Worm (Caenorhabditis elegans) whole organism, L4 larva: ENCODE data around the gene F16G10.5.

Experiments used
- F37D6.2 ChIP-seq: sonication (generic microtip); optimal IDR thresholded peaks from 2 replicates; lab custom pipeline; 2016; ENCODE audit warnings: mild to moderate bottlenecking, missing genetic modification characterization, missing compliant biosample characterization
- F44E2.7 ChIP-seq: fragments of 200-800 bp; sonication (Bioruptor generic); IDR thresholded peaks from 2 replicates; pipeline ENCODE4 v2.1.2; 2022; ENCODE audit warnings: missing genetic modification characterization, missing compliant biosample characterization
- R02D3.7 ChIP-seq: fragments of 150-350 bp; sonication (generic microtip); optimal IDR thresholded peaks from 3 replicates; lab custom pipeline; 2014; ENCODE audit warnings: missing biosample characterization, missing genetic modification characterization
- T20F7.1 ChIP-seq: fragments of 200-800 bp; sonication (Bioruptor generic); optimal IDR thresholded peaks from 2 replicates; lab custom pipeline; 2018; ENCODE audit warnings: mild to moderate bottlenecking, missing genetic modification characterization, missing compliant biosample characterization
- Y105C5A.15 ChIP-seq: fragments of 200-800 bp; sonication (Bioruptor generic); IDR thresholded peaks from 2 replicates; pipeline ENCODE4 v1.3.6; 2022; ENCODE audit warnings: missing genetic modification characterization, missing compliant biosample characterization
- aha-1 ChIP-seq: fragments of 150-350 bp; peaks from one replicate; lab custom pipeline; 2014; ENCODE audit warnings: missing biosample characterization, missing genetic modification characterization
- aly-2 ChIP-seq: sonication (generic microtip); optimal IDR thresholded peaks from 2 replicates; lab custom pipeline; 2018; ENCODE audit warnings: missing biosample characterization, missing genetic modification characterization
- ama-1 ChIP-seq: fragments of 150-350 bp; optimal IDR thresholded peaks from 2 replicates; lab custom pipeline; 2014; ENCODE audit warnings: inconsistent platforms, mixed read lengths
- ceh-28 ChIP-seq: fragments of 150-350 bp; optimal IDR thresholded peaks from 2 replicates; lab custom pipeline; 2014; ENCODE audit warnings: missing biosample characterization, missing genetic modification reagents, missing genetic modification characterization
- daf-16 ChIP-seq, 3 experiments: sonication (generic microtip); optimal IDR thresholded peaks; 2 replicates each; lab custom pipeline; 2016 to 2017; ENCODE audit warnings: missing genetic modification characterization in 3 of 3, missing genetic modification reagents in 3 of 3, mild to moderate bottlenecking in 2 of 3, missing compliant biosample characterization in 2 of 3, missing biosample characterization in 1 of 3, moderate library complexity in 1 of 3
- dmd-6 ChIP-seq: fragments of 200-800 bp; sonication (Bioruptor generic); IDR thresholded peaks from 2 replicates; pipeline ENCODE4 v1.3.6; 2022; ENCODE audit warnings: missing genetic modification reagents, missing genetic modification characterization, missing compliant biosample characterization
- dve-1 ChIP-seq: sonication (generic microtip); optimal IDR thresholded peaks from 2 replicates; lab custom pipeline; 2017; ENCODE audit warnings: antibody characterized with exemption, mild to moderate bottlenecking, missing genetic modification characterization, missing compliant biosample characterization; ENCODE audit not compliant: insufficient read depth
- gei-8 ChIP-seq: fragments of 200-800 bp; sonication (Bioruptor generic); optimal IDR thresholded peaks from 2 replicates; lab custom pipeline; 2018; ENCODE audit warnings: mild to moderate bottlenecking, missing genetic modification characterization, missing compliant biosample characterization
- hlh-11 ChIP-seq: fragments of 200-800 bp; sonication (Bioruptor generic); optimal IDR thresholded peaks from 2 replicates; lab custom pipeline; 2018; ENCODE audit warnings: mild to moderate bottlenecking, missing genetic modification characterization, missing compliant biosample characterization
- lin-38 ChIP-seq: fragments of 200-800 bp; sonication (Bioruptor generic); IDR thresholded peaks from 2 replicates; pipeline ENCODE4 v1.3.6; 2022; ENCODE audit warnings: missing genetic modification reagents, missing genetic modification characterization, missing compliant biosample characterization
- madf-5 ChIP-seq, 2 experiments: fragments of 200-800 bp; sonication (Bioruptor generic); IDR thresholded peaks; 2 replicates each; pipeline ENCODE4 v1.3.6; 2022; ENCODE audit warnings: missing compliant biosample characterization in 2 of 2, missing genetic modification characterization in 2 of 2
- madf-9 ChIP-seq: fragments of 200-800 bp; sonication (Bioruptor generic); conservative IDR thresholded peaks from 2 replicates; pipeline ENCODE4 v1.3.6; 2022; ENCODE audit warnings: missing genetic modification reagents, missing genetic modification characterization, missing compliant biosample characterization
- mdl-1 ChIP-seq, 2 experiments: fragments of 150-350 bp in 1 of 2; sonication (generic microtip) in 1 of 2; optimal IDR thresholded peaks; 2 replicates each; lab custom pipeline; 2014 to 2017; ENCODE audit warnings: missing biosample characterization in 2 of 2, missing genetic modification characterization in 2 of 2
- mdt-29 ChIP-seq: fragments of 200-800 bp; sonication (Bioruptor generic); IDR thresholded peaks from 2 replicates; pipeline ENCODE4 v1.3.6; 2022; ENCODE audit warnings: missing genetic modification reagents, missing genetic modification characterization, missing compliant biosample characterization
- mep-1 ChIP-seq: fragments of 150-350 bp; sonication (generic microtip); optimal IDR thresholded peaks from 3 replicates; lab custom pipeline; 2014; ENCODE audit warnings: missing biosample characterization, missing genetic modification characterization
- nhr-10 ChIP-seq: fragments of 150-350 bp; optimal IDR thresholded peaks from 2 replicates; lab custom pipeline; 2014; ENCODE audit warnings: missing biosample characterization, missing genetic modification characterization
- nhr-237 ChIP-seq: sonication (generic microtip); optimal IDR thresholded peaks from 2 replicates; lab custom pipeline; 2017; ENCODE audit warnings: missing biosample characterization, missing genetic modification characterization
- nhr-28 ChIP-seq: fragments of 150-350 bp; optimal IDR thresholded peaks from 2 replicates; lab custom pipeline; 2014; ENCODE audit warnings: missing biosample characterization, missing genetic modification characterization
- nhr-41 ChIP-seq: fragments of 200-800 bp; sonication (Bioruptor generic); IDR thresholded peaks from 2 replicates; pipeline ENCODE4 v1.3.6; 2022; ENCODE audit warnings: missing genetic modification reagents, missing genetic modification characterization, missing compliant biosample characterization
- nhr-77 ChIP-seq: fragments of 150-350 bp; optimal IDR thresholded peaks from 2 replicates; lab custom pipeline; 2014; ENCODE audit warnings: missing biosample characterization, missing genetic modification characterization
- php-3 ChIP-seq: fragments of 200-800 bp; sonication (Bioruptor generic); IDR thresholded peaks from 2 replicates; pipeline ENCODE4 v1.3.6; 2022; ENCODE audit warnings: missing genetic modification reagents, missing genetic modification characterization, missing compliant biosample characterization
- pqm-1 ChIP-seq: sonication (generic microtip); optimal IDR thresholded peaks from 2 replicates; lab custom pipeline; 2017; ENCODE audit warnings: missing biosample characterization, missing genetic modification characterization
- sdz-12 ChIP-seq: fragments of 200-800 bp; sonication (Bioruptor generic); optimal IDR thresholded peaks from 2 replicates; lab custom pipeline; 2018; ENCODE audit warnings: mild to moderate bottlenecking, missing genetic modification characterization, missing compliant biosample characterization
- tag-97 ChIP-seq: fragments of 200-800 bp; sonication (Bioruptor generic); IDR thresholded peaks from 2 replicates; pipeline ENCODE4 v1.3.6; 2022; ENCODE audit warnings: missing genetic modification characterization, missing compliant biosample characterization
- unc-39 ChIP-seq: sonication (generic microtip); optimal IDR thresholded peaks from 2 replicates; lab custom pipeline; 2017; ENCODE audit warnings: missing biosample characterization, missing genetic modification characterization
- unc-62 ChIP-seq, 3 experiments: fragments of 150-350 bp in 1 of 3; sonication (generic microtip); optimal IDR thresholded peaks in 2 of 3; peaks in 1 of 3; 1 replicate in 1 of 3; 2 replicates in 2 of 3; lab custom pipeline; 2014 to 2017; ENCODE audit warnings: missing biosample characterization in 3 of 3, missing genetic modification characterization in 3 of 3, missing genetic modification reagents in 3 of 3, missing genotype in 1 of 3
- zip-11 ChIP-seq: fragments of 200-800 bp; sonication (Bioruptor generic); IDR thresholded peaks from 2 replicates; pipeline ENCODE4 v1.3.6; 2022; ENCODE audit warnings: missing genetic modification characterization, missing compliant biosample characterization

F16G10.5 gene

ce11 chrII:2366623-2367365, at the start of gene F16G10.5, which contains the start of gene F43C11.12:
Gene F16G10.5, plus strand, starts transcription at chrII:2367315.
Gene F43C11.12, minus strand, starts transcription at chrII:2366723.
- TF ChIP-seq Y105C5A.15, result no peak
- peak in 1 of 2 experiments; percentile 32 for TF ChIP-seq unc-62 (GFP tag; optimal IDR thresholded peaks at IDR 0.05 in 1 of 2; lab: Kevin White, UChicago)
- no peak for TF ChIP-seq unc-62 (tag; optimal IDR thresholded peaks at IDR 0.05; lab: Kevin White, UChicago)

ce11 chrII:2317883-2318357, 49.2 kb upstream of the F16G10.5 start, which contains the start of the genes ZK1240.5 and ZK1240.9:
Gene ZK1240.5, minus strand, starts transcription at chrII:2317933.
Gene ZK1240.9, plus strand, starts transcription at chrII:2318189.
- TF ChIP-seq nhr-28 (tag; lab: Kevin White, UChicago), result peak; percentile 26
- TF ChIP-seq dmd-6, result 0 out of 2 replicates have a peak, but pooled peaks have one; percentile 14
- TF ChIP-seq ceh-28, result no peak
- no peak for TF ChIP-seq sdz-12 (GFP tag; lab: Kevin White, UChicago)
- TF ChIP-seq unc-62 (GFP tag; optimal IDR thresholded peaks at IDR 0.05 in 1 of 2; lab: Kevin White, UChicago), result peak in 1 of 2 experiments; percentile 72
- TF ChIP-seq unc-62 (tag; optimal IDR thresholded peaks at IDR 0.05; lab: Kevin White, UChicago), result no peak
- peak; percentile 76 for TF ChIP-seq pqm-1 (tag; lab: Kevin White, UChicago)
- peak; percentile 22 for TF ChIP-seq aha-1 (tag; lab: Kevin White, UChicago)
- no peak for TF ChIP-seq mdt-29
- peak; percentile 9; the same call in 1 of the 2 replicates for TF ChIP-seq php-3

DNA sequence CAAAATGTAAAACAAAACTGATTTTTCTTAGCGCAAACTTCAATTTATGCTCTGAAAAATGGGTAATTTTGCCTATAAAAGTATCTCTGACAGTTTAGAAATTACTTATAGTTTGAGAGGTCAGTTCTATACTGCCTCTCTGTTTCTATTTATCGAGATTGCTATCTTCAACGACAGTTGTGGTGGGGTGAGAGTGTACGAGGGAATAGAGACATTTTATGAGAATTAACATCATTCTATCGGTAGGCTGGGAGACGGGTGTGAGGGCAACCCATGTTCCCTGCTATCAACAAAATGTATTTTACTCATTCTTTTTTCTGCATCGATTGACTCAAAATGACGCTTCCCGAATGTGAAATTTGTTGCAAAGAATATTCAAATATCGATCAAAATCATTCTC, 47.0 kb upstream of the F16G10.5 start, which contains the start of gene ZK1240.3:
TSS of gene ZK1240.3 (plus strand) at position 238 of the 400 bp plus-strand sequence.
- TF ChIP-seq lin-38 (no peak), zip-11 (GFP tag; lab: Robert Waterston, UW) (no peak), aha-1 (tag; lab: Kevin White, UChicago) (peak; percentile 80), tag-97 (GFP tag; lab: Robert Waterston, UW) (no peak), F37D6.2 (tag; lab: Kevin White, UChicago) (no peak), hlh-11 (peak; percentile 58), F44E2.7 (no peak), pqm-1 (tag; lab: Kevin White, UChicago) (peak; percentile 91), unc-39 (tag; lab: Kevin White, UChicago) (no peak), madf-5 (GFP tag; IDR thresholded peaks at IDR 0.05; lab: Robert Waterston, UW) (no peak), dmd-6 (peak; percentile 69), madf-9 (GFP tag; lab: Robert Waterston, UW) (no peak), unc-62 (GFP tag; optimal IDR thresholded peaks at IDR 0.05 in 1 of 2; lab: Kevin White, UChicago) (peak in 1 of 2 experiments; percentile 37), unc-62 (tag; optimal IDR thresholded peaks at IDR 0.05; lab: Kevin White, UChicago) (no peak), daf-16 (GFP tag; optimal IDR thresholded peaks at IDR 0.05; lab: Kevin White, UChicago) (no peak), daf-16 (tag; optimal IDR thresholded peaks at IDR 0.05; lab: Kevin White, UChicago) (peak; percentile 62), nhr-41 (GFP tag; lab: Robert Waterston, UW) (peak; percentile 55; the same call in 1 of the 2 replicates), nhr-77 (tag; lab: Kevin White, UChicago) (no peak), R02D3.7 (no peak), dve-1 (tag; lab: Kevin White, UChicago) (peak; percentile 23), mdl-1 (tag; optimal IDR thresholded peaks at IDR 0.05; lab: Kevin White, UChicago) (no peak), nhr-237 (tag; lab: Kevin White, UChicago) (no peak), php-3 (0 out of 2 replicates have a peak, but pooled peaks have one; percentile 48), mep-1 (tag; lab: Kevin White, UChicago) (no peak), ama-1 (lab: Kevin White, UChicago) (no peak), nhr-10 (no peak), nhr-28 (tag; lab: Kevin White, UChicago) (peak; percentile 78), aly-2 (tag; lab: Kevin White, UChicago) (no peak), T20F7.1 (GFP tag; lab: Kevin White, UChicago) (peak; percentile 32), gei-8 (GFP tag; lab: Kevin White, UChicago) (no peak)
- TF ChIP-seq, all 104 proteins: peak for 11
